Fruit fly (Drosophila melanogaster) whole organism, embryonic: ENCODE data around the gene Abl.

ENCODE experiments used
- Awh ChIP-seq: fragments of 200-800 bp; sonication (Bioruptor generic); IDR thresholded peaks from 2 replicates; pipeline ENCODE4, ENCODE4 v1.3.6; 2022; ENCODE audit warnings: missing biosample characterization, missing genetic modification characterization
- CG10543 ChIP-seq: fragments of 200-800 bp; sonication (Bioruptor generic); optimal IDR thresholded peaks from 3 replicates; lab custom pipeline; 2017; ENCODE audit warnings: missing biosample characterization, mild to moderate bottlenecking, missing genetic modification characterization, moderate library complexity
- CG12744 ChIP-seq: fragments of 200-800 bp; sonication (Bioruptor generic); optimal IDR thresholded peaks from 2 replicates; lab custom pipeline; 2016; ENCODE audit warnings: missing biosample characterization, missing genetic modification characterization
- CG13775 ChIP-seq: fragments of 200-800 bp; sonication (Bioruptor generic); optimal IDR thresholded peaks from 3 replicates; lab custom pipeline; 2017; ENCODE audit warnings: missing biosample characterization, mild to moderate bottlenecking, missing genetic modification characterization
- CG14441 ChIP-seq: fragments of 200-800 bp; sonication (Bioruptor generic); IDR thresholded peaks from 2 replicates; pipeline ENCODE4 v1.3.6; 2022; ENCODE audit warnings: missing biosample characterization, missing genetic modification characterization
- CG15514 ChIP-seq: fragments of 200-800 bp; sonication (Bioruptor generic); optimal IDR thresholded peaks from 3 replicates; lab custom pipeline; 2017; ENCODE audit warnings: missing biosample characterization, missing genetic modification characterization, mild to moderate bottlenecking, moderate library complexity, missing genetic modification reagents
- CG17385 ChIP-seq: fragments of 200-800 bp; sonication (Bioruptor generic); optimal IDR thresholded peaks from 3 replicates; lab custom pipeline; 2018; ENCODE audit warnings: missing biosample characterization, mild to moderate bottlenecking, missing genetic modification characterization
- CG18619 ChIP-seq: fragments of 200-800 bp; sonication (Bioruptor generic); optimal IDR thresholded peaks from 3 replicates; lab custom pipeline; 2017; ENCODE audit warnings: missing biosample characterization, mild to moderate bottlenecking, missing genetic modification characterization
- CG2120 ChIP-seq: fragments of 200-800 bp; sonication (Bioruptor generic); optimal IDR thresholded peaks from 3 replicates; lab custom pipeline; 2016; ENCODE audit warnings: missing biosample characterization, missing genetic modification characterization
- CG2712 ChIP-seq: fragments of 200-800 bp; optimal IDR thresholded peaks from 3 replicates; lab custom pipeline; 2019; ENCODE audit warnings: missing biosample characterization, mild to moderate bottlenecking, missing genetic modification characterization, moderate library complexity
- CG32532 ChIP-seq: fragments of 200-800 bp; sonication (Bioruptor generic); IDR thresholded peaks from 2 replicates; pipeline ENCODE4 v1.3.6; 2022; ENCODE audit warnings: missing biosample characterization, missing genetic modification characterization
- CG34422 ChIP-seq: fragments of 200-800 bp; sonication (Bioruptor generic); IDR thresholded peaks from 3 replicates; pipeline ENCODE4 v1.3.6; 2022; ENCODE audit warnings: missing biosample characterization, missing genetic modification characterization
- CG3995 ChIP-seq: fragments of 200-800 bp; sonication (Bioruptor generic); optimal IDR thresholded peaks from 3 replicates; lab custom pipeline; 2016; ENCODE audit warnings: missing biosample characterization, missing genetic modification characterization
- CG6854 ChIP-seq: fragments of 200-800 bp; sonication (Bioruptor generic); optimal IDR thresholded peaks from 3 replicates; lab custom pipeline; 2017; ENCODE audit warnings: missing biosample characterization, mild to moderate bottlenecking, missing genetic modification characterization
- CG8765 ChIP-seq: fragments of 200-800 bp; sonication (Bioruptor generic); IDR thresholded peaks from 2 replicates; pipeline ENCODE4 v1.3.6; 2022; ENCODE audit warnings: missing biosample characterization, missing genetic modification characterization
- CG8924 ChIP-seq: fragments of 200-800 bp; optimal IDR thresholded peaks from 3 replicates; lab custom pipeline; 2019; ENCODE audit warnings: missing biosample characterization, mild to moderate bottlenecking, missing genetic modification characterization, moderate library complexity
- CG9932 ChIP-seq: fragments of 200-800 bp; sonication (Bioruptor generic); IDR thresholded peaks from 2 replicates; pipeline ENCODE4 v1.3.6; 2022; ENCODE audit warnings: missing biosample characterization, missing genetic modification characterization
- Dbx ChIP-seq: fragments of 200-800 bp; sonication (Bioruptor generic); IDR thresholded peaks from 3 replicates; pipeline ENCODE4 v1.3.6; 2022; ENCODE audit warnings: missing biosample characterization, missing genetic modification characterization
- Dip2 ChIP-seq: fragments of 200-800 bp; sonication (Bioruptor generic); IDR thresholded peaks from 2 replicates; pipeline ENCODE4 v1.3.6; 2022; ENCODE audit warnings: missing biosample characterization, missing genetic modification characterization
- Dref ChIP-seq: fragments of 200-800 bp; sonication (Bioruptor generic); IDR thresholded peaks from 2 replicates; pipeline ENCODE4 v1.3.6; 2022; ENCODE audit warnings: missing biosample characterization, missing genetic modification characterization
- Gug ChIP-seq: fragments of 200-800 bp; sonication (Bioruptor generic); IDR thresholded peaks from 4 replicates; pipeline ENCODE4 v1.3.6; 2022; ENCODE audit warnings: missing biosample characterization, missing genetic modification characterization
- HLH4C ChIP-seq: fragments of 200-800 bp; sonication (Bioruptor generic); IDR thresholded peaks from 3 replicates; pipeline ENCODE4 v1.3.6; 2022; ENCODE audit warnings: missing biosample characterization, missing genetic modification characterization; ENCODE audit not compliant: partially characterized antibody
- HLH54F ChIP-seq: fragments of 200-800 bp; sonication (Bioruptor generic); optimal IDR thresholded peaks from 3 replicates; lab custom pipeline; 2016; ENCODE audit warnings: missing biosample characterization, missing genetic modification characterization
- HLHmδ ChIP-seq: fragments of 200-800 bp; sonication (Bioruptor generic); optimal IDR thresholded peaks from 2 replicates; lab custom pipeline; 2018; ENCODE audit warnings: missing biosample characterization, mild to moderate bottlenecking, missing genetic modification characterization, moderate library complexity
- Hmr ChIP-seq: fragments of 200-800 bp; sonication (Bioruptor generic); optimal IDR thresholded peaks from 3 replicates; lab custom pipeline; 2017; ENCODE audit warnings: mild to moderate bottlenecking, missing biosample characterization, missing genetic modification reagents, missing genetic modification characterization
- Meics ChIP-seq: fragments of 200-800 bp; sonication (Bioruptor generic); optimal IDR thresholded peaks from 2 replicates; lab custom pipeline; 2017; ENCODE audit warnings: missing biosample characterization, mild to moderate bottlenecking, missing genetic modification characterization
- NFAT ChIP-seq: fragments of 200-800 bp; sonication (Bioruptor generic); IDR thresholded peaks from 2 replicates; pipeline ENCODE4 v1.3.6; 2022; ENCODE audit warnings: missing biosample characterization, missing genetic modification characterization
- al ChIP-seq: fragments of 200-800 bp; sonication (Bioruptor generic); IDR thresholded peaks from 2 replicates; pipeline ENCODE4 v1.3.6; 2022; ENCODE audit warnings: missing biosample characterization, missing genetic modification characterization
- ap ChIP-seq: fragments of 200-800 bp; sonication (Bioruptor generic); IDR thresholded peaks from 2 replicates; pipeline ENCODE4 v1.3.6; 2022; ENCODE audit warnings: missing biosample characterization, missing genetic modification characterization
- cg ChIP-seq: fragments of 200-800 bp; sonication (Bioruptor generic); optimal IDR thresholded peaks from 3 replicates; lab custom pipeline; 2019; ENCODE audit warnings: missing biosample characterization, mild to moderate bottlenecking, missing genetic modification characterization, moderate library complexity
- ci ChIP-seq: fragments of 200-800 bp; sonication (Bioruptor generic); IDR thresholded peaks from 3 replicates; pipeline ENCODE4 v1.3.6; 2022; ENCODE audit warnings: missing biosample characterization, missing genetic modification characterization
- cwo ChIP-seq: fragments of 200-800 bp; sonication (Bioruptor generic); optimal IDR thresholded peaks from 3 replicates; lab custom pipeline; 2017; ENCODE audit warnings: missing biosample characterization, missing genetic modification characterization, mild to moderate bottlenecking, moderate library complexity, missing genetic modification reagents
- exex ChIP-seq: fragments of 200-800 bp; sonication (Bioruptor generic); optimal IDR thresholded peaks from 4 replicates; lab custom pipeline; 2018; ENCODE audit warnings: missing biosample characterization, mild to moderate bottlenecking, missing genetic modification characterization, moderate library complexity
- ham ChIP-seq: fragments of 200-800 bp; sonication (Bioruptor generic); IDR thresholded peaks from 2 replicates; pipeline ENCODE4 v1.3.6; 2022; ENCODE audit warnings: missing biosample characterization, missing genetic modification characterization
- kay ChIP-seq: fragments of 200-800 bp; sonication (Bioruptor generic); optimal IDR thresholded peaks from 2 replicates; lab custom pipeline; 2016; ENCODE audit warnings: missing biosample characterization, missing genetic modification characterization
- klu ChIP-seq: fragments of 200-800 bp; sonication (Bioruptor generic); IDR thresholded peaks from 2 replicates; pipeline ENCODE4 v1.3.6; 2022; ENCODE audit warnings: missing biosample characterization, missing genetic modification characterization
- lab ChIP-seq: fragments of 200-800 bp; sonication (Bioruptor generic); optimal IDR thresholded peaks from 3 replicates; lab custom pipeline; 2017; ENCODE audit warnings: missing biosample characterization, missing genetic modification characterization, mild to moderate bottlenecking, moderate library complexity, missing genetic modification reagents
- lilli ChIP-seq: fragments of 200-800 bp; sonication (Bioruptor generic); optimal IDR thresholded peaks from 3 replicates; lab custom pipeline; 2016; ENCODE audit warnings: missing biosample characterization, missing genetic modification characterization
- mld ChIP-seq: fragments of 200-800 bp; sonication (Bioruptor generic); IDR thresholded peaks from 3 replicates; pipeline ENCODE4 v1.3.6; 2022; ENCODE audit warnings: missing biosample characterization, missing genetic modification characterization; ENCODE audit not compliant: partially characterized antibody
- nau ChIP-seq: fragments of 200-800 bp; sonication (Bioruptor generic); optimal IDR thresholded peaks from 3 replicates; lab custom pipeline; 2017; ENCODE audit warnings: missing biosample characterization, mild to moderate bottlenecking, missing genetic modification characterization, missing genetic modification reagents
- pan ChIP-seq, 4 experiments: fragments of >200 bp in 3 of 4; fragments of 200-800 bp in 1 of 4; sonication (Bioruptor generic) in 1 of 4; optimal IDR thresholded peaks in 3 of 4; IDR thresholded peaks in 1 of 4; 2 replicates each; pipeline versions ENCODE4 v1.3.6 to Lab custom; 2017 to 2022; ENCODE audit warnings: missing biosample characterization in 2 of 4, missing genetic modification characterization in 2 of 4, mixed read lengths in 1 of 4
- prd ChIP-seq, 3 experiments: fragments of >200 bp in 2 of 3; fragments of 200-800 bp in 1 of 3; sonication (Bioruptor generic) in 1 of 3; optimal IDR thresholded peaks in 2 of 3; IDR thresholded peaks in 1 of 3; 2 replicates in 2 of 3; 3 replicates in 1 of 3; pipeline versions ENCODE4 v1.3.6 to Lab custom; 2017 to 2022; ENCODE audit warnings: missing biosample characterization in 1 of 3, missing genetic modification characterization in 1 of 3
- rib ChIP-seq: fragments of 200-800 bp; sonication (Bioruptor generic); IDR thresholded peaks from 2 replicates; pipeline ENCODE4 v1.3.6; 2022; ENCODE audit warnings: missing biosample characterization, missing genetic modification characterization
- row ChIP-seq: fragments of 200-800 bp; sonication (Bioruptor generic); IDR thresholded peaks from 3 replicates; pipeline ENCODE4 v1.3.6; 2022; ENCODE audit warnings: missing biosample characterization, missing genetic modification characterization
- sens ChIP-seq: fragments of 200-800 bp; sonication (Bioruptor generic); peaks from one replicate; lab custom pipeline; 2016; ENCODE audit warnings: missing biosample characterization, missing genetic modification characterization
- slbo ChIP-seq: fragments of 200-800 bp; sonication (Bioruptor generic); IDR thresholded peaks from 2 replicates; pipeline ENCODE4 v1.3.6; 2022; ENCODE audit warnings: missing biosample characterization, missing genetic modification characterization
- sna ChIP-seq: fragments of 200-800 bp; sonication (Bioruptor generic); IDR thresholded peaks from 2 replicates; pipeline ENCODE4 v1.3.6; 2022; ENCODE audit warnings: missing biosample characterization, missing genetic modification characterization; ENCODE audit not compliant: partially characterized antibody
- stc ChIP-seq: fragments of 200-800 bp; sonication (Bioruptor generic); IDR thresholded peaks from 2 replicates; pipeline ENCODE4 v1.3.6; 2022; ENCODE audit warnings: missing biosample characterization, missing genetic modification characterization
- sug ChIP-seq: fragments of 200-800 bp; optimal IDR thresholded peaks from 2 replicates; lab custom pipeline; 2019; ENCODE audit warnings: missing biosample characterization, mild to moderate bottlenecking, missing genetic modification characterization, moderate library complexity

The Abl gene

DNA sequence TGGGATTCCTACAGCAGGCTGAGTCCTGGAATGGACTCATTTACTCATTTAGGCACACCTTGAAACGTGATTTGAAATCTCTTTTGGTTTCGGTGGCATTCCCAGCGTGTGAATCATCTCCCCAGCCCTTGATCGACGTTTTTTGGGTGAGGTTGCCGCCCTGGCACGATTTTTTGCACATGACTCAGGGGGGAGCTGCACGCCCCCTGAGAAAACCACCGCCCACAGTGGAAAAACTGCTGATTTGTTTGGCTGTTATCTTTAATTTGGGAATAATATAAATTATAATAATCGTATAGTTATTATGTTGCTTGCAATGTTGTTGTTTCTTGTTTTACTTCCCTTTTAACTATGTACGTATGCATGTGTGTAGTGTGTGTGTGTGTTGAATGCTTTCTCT is 34.7 kb downstream of the Abl start:
- TF ChIP-seq CG2120 (GFP tag; lab: Kevin White, UChicago) = peak; percentile 41
- no peak for TF ChIP-seq prd (optimal IDR thresholded peaks at IDR 0.05; lab: Kevin White, UChicago)
- TF ChIP-seq prd (GFP tag; IDR thresholded peaks at IDR 0.05; lab: Robert Waterston, UW) = 0 out of 3 replicates have a peak, but pooled peaks have one; percentile 24
- no peak for TF ChIP-seq pan (optimal IDR thresholded peaks at IDR 0.05; lab: Kevin White, UChicago)
- TF ChIP-seq pan (GFP tag; optimal IDR thresholded peaks at IDR 0.05 in 1 of 2, IDR thresholded peaks at IDR 0.05 in 1 of 2) = peak in 1 of 2 experiments; percentile 27
- TF ChIP-seq ap (GFP tag; lab: Robert Waterston, UW) = no peak
- TF ChIP-seq CG18619 (GFP tag; lab: Kevin White, UChicago) = peak; percentile 1
- TF ChIP-seq NFAT = peak; percentile 20; the same call in 1 of the 2 replicates
- TF ChIP-seq Gug (GFP tag; lab: Robert Waterston, UW) = peak; percentile 41; the same call in 1 of the 4 replicates
- TF ChIP-seq ci = peak; percentile 10; the same call in 1 of the 3 replicates
- TF ChIP-seq al (GFP tag; lab: Robert Waterston, UW) = 0 out of 2 replicates have a peak, but pooled peaks have one; percentile 31
- TF ChIP-seq lilli (GFP tag; lab: Kevin White, UChicago) = peak; percentile 17
- TF ChIP-seq CG14441 (GFP tag; lab: Robert Waterston, UW) = no peak
- peak; percentile 49 for TF ChIP-seq slbo (GFP tag; lab: Robert Waterston, UW)
- TF ChIP-seq CG13775 = peak; percentile 6
- TF ChIP-seq sna (GFP tag; lab: Robert Waterston, UW) = no peak
- peak; percentile 51; the same call in 1 of the 3 replicates for TF ChIP-seq Dbx (GFP tag; lab: Robert Waterston, UW)
- peak; percentile 6; the same call in 1 of the 2 replicates for TF ChIP-seq stc (GFP tag; lab: Robert Waterston, UW)
- 0 out of 3 replicates have a peak, but pooled peaks have one; percentile 21 for TF ChIP-seq HLH4C (GFP tag; lab: Robert Waterston, UW)
- TF ChIP-seq CG15514 (GFP tag; lab: Kevin White, UChicago) = peak; percentile 6
- TF ChIP-seq cg (GFP tag; lab: Kevin White, UChicago) = peak; percentile 61
- TF ChIP-seq row = peak; percentile 34; the same call in 2 of the 3 replicates
- TF ChIP-seq lab (GFP tag; lab: Kevin White, UChicago) = peak; percentile 43
- TF ChIP-seq Dip2 = no peak
- peak; percentile 13 for TF ChIP-seq HLH54F
- peak; percentile 4 for TF ChIP-seq CG2712
- TF ChIP-seq cwo (GFP tag; lab: Kevin White, UChicago) = peak; percentile 25
- peak; percentile 8 for TF ChIP-seq CG17385 (GFP tag; lab: Kevin White, UChicago)
- 0 out of 3 replicates have a peak, but pooled peaks have one; percentile 13 for TF ChIP-seq mld
- no peak for TF ChIP-seq sens (GFP tag; lab: Kevin White, UChicago)
- peak; percentile 45 for TF ChIP-seq exex (tag; lab: Kevin White, UChicago)
- no peak for TF ChIP-seq HLHmδ (GFP tag; lab: Kevin White, UChicago)
- TF ChIP-seq CG3995 (GFP tag; lab: Kevin White, UChicago) = peak; percentile 72
- peak; percentile 5 for TF ChIP-seq Hmr (GFP tag; lab: Kevin White, UChicago)
- peak; percentile 57; the same call in 1 of the 2 replicates for TF ChIP-seq CG9932 (GFP tag; lab: Robert Waterston, UW)
- TF ChIP-seq CG8924 (tag; lab: Kevin White, UChicago) = peak; percentile 18
- TF ChIP-seq ham (GFP tag; lab: Robert Waterston, UW) = no peak
- peak; percentile 51 for TF ChIP-seq CG10543 (GFP tag; lab: Kevin White, UChicago)
- TF ChIP-seq CG32532 (GFP tag; lab: Robert Waterston, UW) = peak; percentile 59
- TF ChIP-seq Awh (GFP tag; lab: Robert Waterston, UW) = no peak
- TF ChIP-seq sug (tag; lab: Kevin White, UChicago) = peak; percentile 71
- TF ChIP-seq CG8765 (GFP tag; lab: Robert Waterston, UW) = no peak
- no peak for TF ChIP-seq nau (GFP tag; lab: Kevin White, UChicago)
- TF ChIP-seq CG34422 (GFP tag; lab: Robert Waterston, UW) = no peak
- TF ChIP-seq kay (GFP tag; lab: Kevin White, UChicago) = peak; percentile 62
- TF ChIP-seq Meics = peak; percentile 11
- peak; percentile 35; the same call in 1 of the 2 replicates for TF ChIP-seq Dref
- TF ChIP-seq CG12744 (GFP tag; lab: Kevin White, UChicago) = no peak
- TF ChIP-seq rib = peak; percentile 65
- no peak for TF ChIP-seq klu (GFP tag; lab: Robert Waterston, UW)
- TF ChIP-seq CG6854 (GFP tag; lab: Kevin White, UChicago) = no peak
